Worm (Caenorhabditis elegans): Measurements from ENCODE around the gene str-86.

ce11 chrV:8948996-8949395 lies 34.5 kb downstream of the str-86 start:
- TF ChIP-seq ztf-29 (GFP tag; IDR thresholded peaks at IDR 0.05) (no peak), flt-1 (GFP tag; IDR thresholded peaks at IDR 0.05) (no peak), med-1 (GFP tag; optimal IDR thresholded peaks at IDR 0.05; ENCODE audit: insufficient read depth) (no peak), T22C8.4 (GFP tag; IDR thresholded peaks at IDR 0.05) (no peak), cog-1 (tag; optimal IDR thresholded peaks at IDR 0.05) (no peak), ref-1 (GFP tag; conservative IDR thresholded peaks at IDR 0.05) (no peak), tab-1 (GFP tag; IDR thresholded peaks at IDR 0.05) (no peak), ztf-23 (GFP tag; IDR thresholded peaks at IDR 0.05) (no peak)
